Fruit fly (Drosophila melanogaster): ENCODE results near the gene CG5567.
A peak's percentile ranks its signal among the peaks of the same experiment; 100 is the strongest.

The CG5567 gene

dm6 chr3L:17808597-17809213, 34.6 kb downstream of the CG5567 start, which contains the start of gene CG32191 (continued):
- no peak for TF ChIP-seq CG1529 (GFP tag; optimal IDR thresholded peaks at IDR 0.05)
- TF ChIP-seq CG13775 (GFP tag; optimal IDR thresholded peaks at IDR 0.05), result no peak
- peak; percentile 59 for TF ChIP-seq Hmr (GFP tag; optimal IDR thresholded peaks at IDR 0.05)
- TF ChIP-seq CG8290 (GFP tag; optimal IDR thresholded peaks at IDR 0.05), result no peak
- peak in 1 of 2 experiments; percentile 53 for TF ChIP-seq CG8290 (tag; optimal IDR thresholded peaks at IDR 0.05)
- TF ChIP-seq CG31224 (GFP tag; IDR thresholded peaks at IDR 0.05), result no peak
- TF ChIP-seq CG31365 (tag; optimal IDR thresholded peaks at IDR 0.05), result no peak
- peak; percentile 95 for TF ChIP-seq CG5180 (GFP tag; optimal IDR thresholded peaks at IDR 0.05)
- TF ChIP-seq Hey (tag; optimal IDR thresholded peaks at IDR 0.05), result no peak
- no peak for TF ChIP-seq CG4424 (GFP tag; optimal IDR thresholded peaks at IDR 0.05)
- TF ChIP-seq CG13624 (GFP tag; optimal IDR thresholded peaks at IDR 0.05), result no peak
- TF ChIP-seq CG3281 (GFP tag; optimal IDR thresholded peaks at IDR 0.05), result peak; percentile 4
- TF ChIP-seq CG11695 (GFP tag; IDR thresholded peaks at IDR 0.05), result 0 out of 3 replicates have a peak, but pooled peaks have one; percentile 11
- TF ChIP-seq CG12299 (tag; optimal IDR thresholded peaks at IDR 0.05), result no peak
- no peak for TF ChIP-seq Kr (GFP tag; optimal IDR thresholded peaks at IDR 0.05)
- TF ChIP-seq Rfx (GFP tag; IDR thresholded peaks at IDR 0.05), result peak; percentile 18; the same call in 1 of the 2 replicates
- no peak for TF ChIP-seq Lpt (GFP tag; optimal IDR thresholded peaks at IDR 0.05)
- 0 out of 3 replicates have a peak, but pooled peaks have one; percentile 8 for TF ChIP-seq CG2889 (GFP tag; IDR thresholded peaks at IDR 0.05)
- peak; percentile 27 for TF ChIP-seq Jarid2 (GFP tag; optimal IDR thresholded peaks at IDR 0.05)
- TF ChIP-seq CG7987 (GFP tag; optimal IDR thresholded peaks at IDR 0.05), result peak; percentile 27
- TF ChIP-seq her (GFP tag; optimal IDR thresholded peaks at IDR 0.05), result no peak
- no peak for TF ChIP-seq CG30431 (GFP tag; optimal IDR thresholded peaks at IDR 0.05)
- TF ChIP-seq CG10565 (GFP tag; optimal IDR thresholded peaks at IDR 0.05), result no peak
- TF ChIP-seq CG9437 (GFP tag; optimal IDR thresholded peaks at IDR 0.05), result peak; percentile 59
- no peak for TF ChIP-seq CG31441 (GFP tag; IDR thresholded peaks at IDR 0.05)
- peak; percentile 3 for TF ChIP-seq Vsx1 (GFP tag; optimal IDR thresholded peaks at IDR 0.05)
- no peak for TF ChIP-seq Sox100B (GFP tag; optimal IDR thresholded peaks at IDR 0.05)
- 0 out of 4 replicates have a peak, but pooled peaks have one; percentile 37 for TF ChIP-seq chinmo (GFP tag; IDR thresholded peaks at IDR 0.05; ENCODE audit: partially characterized antibody)
- no peak for TF ChIP-seq CG11560 (tag; IDR thresholded peaks at IDR 0.05)
- peak; percentile 41 for TF ChIP-seq nau (GFP tag; optimal IDR thresholded peaks at IDR 0.05)
- TF ChIP-seq CG5953 (GFP tag; IDR thresholded peaks at IDR 0.05), result no peak
- no peak for TF ChIP-seq danr (GFP tag; IDR thresholded peaks at IDR 0.05)
- peak; percentile 70 for TF ChIP-seq ATbp (GFP tag; optimal IDR thresholded peaks at IDR 0.05)
- TF ChIP-seq CG15601 (tag; optimal IDR thresholded peaks at IDR 0.05), result no peak
- peak; percentile 40 for TF ChIP-seq oc (tag; optimal IDR thresholded peaks at IDR 0.05)
- no peak for TF ChIP-seq CG31388 (GFP tag; optimal IDR thresholded peaks at IDR 0.05)
- peak; percentile 48 for TF ChIP-seq CG15514 (GFP tag; optimal IDR thresholded peaks at IDR 0.05)
- TF ChIP-seq CG16815 (GFP tag; optimal IDR thresholded peaks at IDR 0.05), result no peak
- TF ChIP-seq CG10543 (GFP tag; optimal IDR thresholded peaks at IDR 0.05), result peak; percentile 44
- peak; percentile 69 for TF ChIP-seq sens (GFP tag)
- TF ChIP-seq CG6175 (GFP tag; IDR thresholded peaks at IDR 0.05), result 0 out of 3 replicates have a peak, but pooled peaks have one; percentile 33
- TF ChIP-seq CG2202 (tag; optimal IDR thresholded peaks at IDR 0.05), result no peak
- TF ChIP-seq CG10321 (GFP tag; IDR thresholded peaks at IDR 0.05), result no peak
- peak; percentile 38 for TF ChIP-seq CG13296 (GFP tag; optimal IDR thresholded peaks at IDR 0.05)
- 0 out of 2 replicates have a peak, but pooled peaks have one; percentile 23 for TF ChIP-seq CG32532 (GFP tag; IDR thresholded peaks at IDR 0.05)
- TF ChIP-seq CG15269 (tag; optimal IDR thresholded peaks at IDR 0.05), result peak; percentile 26
- TF ChIP-seq CG32767 (GFP tag; IDR thresholded peaks at IDR 0.05), result no peak
- TF ChIP-seq CG14014 (GFP tag; IDR thresholded peaks at IDR 0.05), result no peak
- no peak for TF ChIP-seq GATAe (GFP tag; conservative IDR thresholded peaks at IDR 0.05)
- peak; percentile 22 for TF ChIP-seq PHDP (tag; optimal IDR thresholded peaks at IDR 0.05)
